Fruit fly (Drosophila melanogaster) whole organism, prepupa: ENCODE measurements around the gene Spn88Ea.

Experiments
- Blimp-1 ChIP-seq: fragments of 200-800 bp; sonication (Bioruptor generic); optimal IDR thresholded peaks from 3 replicates; lab custom pipeline; 2017; ENCODE audit warnings: missing biosample characterization, missing genetic modification characterization, mild to moderate bottlenecking, moderate library complexity, missing genetic modification reagents
- CG10631 ChIP-seq: fragments of 200-800 bp; sonication (Bioruptor generic); optimal IDR thresholded peaks from 2 replicates; lab custom pipeline; 2016; ENCODE audit warnings: missing biosample characterization, missing genetic modification characterization
- CG11294 ChIP-seq: fragments of 200-800 bp; sonication (Bioruptor generic); IDR thresholded peaks from 2 replicates; pipeline ENCODE4 v1.3.6; 2022; ENCODE audit warnings: missing biosample characterization, missing genetic modification characterization
- CG15336 ChIP-seq: fragments of 200-800 bp; sonication (Bioruptor generic); IDR thresholded peaks from 2 replicates; pipeline ENCODE4 v1.3.6; 2022; ENCODE audit warnings: missing biosample characterization, missing genetic modification characterization
- CG1621 ChIP-seq: fragments of 200-800 bp; sonication (Bioruptor generic); optimal IDR thresholded peaks from 3 replicates; lab custom pipeline; 2018; ENCODE audit warnings: missing biosample characterization, mild to moderate bottlenecking, missing genetic modification characterization
- CG16779 ChIP-seq: fragments of 200-800 bp; sonication (Bioruptor generic); optimal IDR thresholded peaks from 3 replicates; lab custom pipeline; 2017; ENCODE audit warnings: missing biosample characterization, mild to moderate bottlenecking, missing genetic modification characterization
- CG3032 ChIP-seq: fragments of 200-800 bp; optimal IDR thresholded peaks from 2 replicates; lab custom pipeline; 2019; ENCODE audit warnings: missing biosample characterization, mild to moderate bottlenecking, missing genetic modification characterization, moderate library complexity
- CG31627 ChIP-seq: fragments of 200-800 bp; sonication (Bioruptor generic); optimal IDR thresholded peaks from 3 replicates; lab custom pipeline; 2016; ENCODE audit warnings: missing biosample characterization, missing genetic modification characterization
- CG34406 ChIP-seq: fragments of 200-800 bp; sonication (Bioruptor generic); optimal IDR thresholded peaks from 3 replicates; lab custom pipeline; 2016; ENCODE audit warnings: missing biosample characterization, missing genetic modification characterization
- CG6163 ChIP-seq: fragments of 200-800 bp; sonication (Bioruptor generic); IDR thresholded peaks from 3 replicates; pipeline ENCODE4 v1.3.6; 2022; ENCODE audit warnings: missing biosample characterization, missing genetic modification characterization
- CG6276 ChIP-seq: fragments of 200-800 bp; sonication (Bioruptor generic); optimal IDR thresholded peaks from 2 replicates; lab custom pipeline; 2017; ENCODE audit warnings: missing biosample characterization, mild to moderate bottlenecking, missing genetic modification characterization
- CG6808 ChIP-seq: fragments of 200-800 bp; sonication (Bioruptor generic); optimal IDR thresholded peaks from 3 replicates; lab custom pipeline; 2017; ENCODE audit warnings: missing biosample characterization, missing genetic modification characterization, mild to moderate bottlenecking, moderate library complexity, missing genetic modification reagents
- CG6854 ChIP-seq: fragments of 200-800 bp; sonication (Bioruptor generic); optimal IDR thresholded peaks from 2 replicates; lab custom pipeline; 2017; ENCODE audit warnings: missing biosample characterization, mild to moderate bottlenecking, missing genetic modification characterization
- CG7368 ChIP-seq: fragments of 200-800 bp; sonication (Bioruptor generic); optimal IDR thresholded peaks from 3 replicates; lab custom pipeline; 2016; ENCODE audit warnings: missing biosample characterization, missing genetic modification characterization
- CG8119 ChIP-seq: fragments of 200-800 bp; sonication (Bioruptor generic); IDR thresholded peaks from 3 replicates; pipeline ENCODE4 v1.3.6; 2022; ENCODE audit warnings: missing biosample characterization, missing genetic modification characterization
- CG8319 ChIP-seq: fragments of 200-800 bp; sonication (Bioruptor generic); optimal IDR thresholded peaks from 3 replicates; lab custom pipeline; 2016; ENCODE audit warnings: missing biosample characterization, missing genetic modification characterization
- Ets96B ChIP-seq: fragments of 200-800 bp; optimal IDR thresholded peaks from 2 replicates; lab custom pipeline; 2019; ENCODE audit warnings: missing biosample characterization, mild to moderate bottlenecking, missing genetic modification characterization, moderate library complexity
- Hr38 ChIP-seq: sonication (Bioruptor generic); optimal IDR thresholded peaks from 2 replicates; lab custom pipeline; 2016; ENCODE audit warnings: missing biosample characterization, missing genetic modification characterization
- Hr4 ChIP-seq: fragments of 200-800 bp; sonication (Bioruptor generic); optimal IDR thresholded peaks from 3 replicates; lab custom pipeline; 2016; ENCODE audit warnings: missing biosample characterization, missing genetic modification characterization
- Lpt ChIP-seq: fragments of 200-800 bp; sonication (Bioruptor generic); optimal IDR thresholded peaks from 3 replicates; lab custom pipeline; 2016; ENCODE audit warnings: missing biosample characterization, missing genetic modification characterization
- Met ChIP-seq: fragments of 200-800 bp; sonication (Bioruptor generic); optimal IDR thresholded peaks from 3 replicates; lab custom pipeline; 2016; ENCODE audit warnings: missing biosample characterization, missing genetic modification characterization
- Smox ChIP-seq: fragments of 200-800 bp; sonication (Bioruptor generic); optimal IDR thresholded peaks from 3 replicates; lab custom pipeline; 2016; ENCODE audit warnings: missing biosample characterization, missing genetic modification characterization
- Sox14 ChIP-seq: fragments of 200-800 bp; sonication (Bioruptor generic); optimal IDR thresholded peaks from 3 replicates; lab custom pipeline; 2016; ENCODE audit warnings: missing biosample characterization, missing genetic modification characterization
- Sox15 ChIP-seq: fragments of 200-800 bp; sonication (Bioruptor generic); optimal IDR thresholded peaks from 3 replicates; lab custom pipeline; 2016; ENCODE audit warnings: missing biosample characterization, missing genetic modification characterization
- achi ChIP-seq: fragments of 200-800 bp; sonication (Bioruptor generic); optimal IDR thresholded peaks from 3 replicates; lab custom pipeline; 2016; ENCODE audit warnings: missing biosample characterization, missing genetic modification characterization
- acj6 ChIP-seq: fragments of 200-800 bp; sonication (Bioruptor generic); optimal IDR thresholded peaks from 3 replicates; lab custom pipeline; 2016; ENCODE audit warnings: missing biosample characterization, missing genetic modification characterization
- dac ChIP-seq: fragments of 200-800 bp; sonication (Bioruptor generic); optimal IDR thresholded peaks from 2 replicates; lab custom pipeline; 2017; ENCODE audit warnings: missing biosample characterization, mild to moderate bottlenecking, missing genetic modification characterization
- eg ChIP-seq: fragments of 200-800 bp; sonication (Bioruptor generic); IDR thresholded peaks from 3 replicates; pipeline ENCODE4 v1.3.6; 2022; ENCODE audit warnings: missing biosample characterization, missing genetic modification characterization
- esn ChIP-seq: fragments of 200-800 bp; sonication (Bioruptor generic); optimal IDR thresholded peaks from 2 replicates; lab custom pipeline; 2016; ENCODE audit warnings: missing biosample characterization, mild to moderate bottlenecking, missing genetic modification characterization, moderate library complexity
- fd85E ChIP-seq: fragments of 200-800 bp; sonication (Bioruptor generic); optimal IDR thresholded peaks from 3 replicates; lab custom pipeline; 2016; ENCODE audit warnings: missing biosample characterization, missing genetic modification characterization
- lz ChIP-seq: fragments of 200-800 bp; sonication (Bioruptor generic); optimal IDR thresholded peaks from 3 replicates; lab custom pipeline; 2016; ENCODE audit warnings: missing biosample characterization, missing genetic modification characterization
- net ChIP-seq: fragments of 200-800 bp; sonication (Bioruptor generic); optimal IDR thresholded peaks from 3 replicates; lab custom pipeline; 2016; ENCODE audit warnings: missing biosample characterization, missing genetic modification characterization
- pdm3 ChIP-seq: fragments of 200-800 bp; sonication (Bioruptor generic); optimal IDR thresholded peaks from 3 replicates; lab custom pipeline; 2016; ENCODE audit warnings: missing biosample characterization, missing genetic modification characterization
- salr ChIP-seq, 2 experiments: fragments of 200-800 bp; sonication (Bioruptor generic); optimal IDR thresholded peaks; 3 replicates each; lab custom pipeline; 2016 to 2018; ENCODE audit warnings: missing biosample characterization in 2 of 2, missing genetic modification characterization in 2 of 2, mild to moderate bottlenecking in 1 of 2
- spab ChIP-seq: fragments of 200-800 bp; sonication (Bioruptor generic); optimal IDR thresholded peaks from 2 replicates; lab custom pipeline; 2017; ENCODE audit warnings: missing biosample characterization, mild to moderate bottlenecking, missing genetic modification characterization, missing genetic modification reagents
- ss ChIP-seq, 2 experiments: fragments of 200-800 bp; sonication (Bioruptor generic); optimal IDR thresholded peaks; 2 replicates in 1 of 2; 3 replicates in 1 of 2; lab custom pipeline; 2017 to 2018; ENCODE audit warnings: mild to moderate bottlenecking in 2 of 2, missing biosample characterization in 2 of 2, missing genetic modification characterization in 2 of 2, moderate library complexity in 1 of 2
- topi ChIP-seq: fragments of 200-800 bp; sonication (Bioruptor generic); optimal IDR thresholded peaks from 3 replicates; lab custom pipeline; 2016; ENCODE audit warnings: missing biosample characterization, missing genetic modification characterization
- vri ChIP-seq: fragments of 200-800 bp; sonication (Bioruptor generic); optimal IDR thresholded peaks from 3 replicates; lab custom pipeline; 2016; ENCODE audit warnings: missing biosample characterization, mild to moderate bottlenecking, missing genetic modification characterization

Gene Spn88Ea

DNA sequence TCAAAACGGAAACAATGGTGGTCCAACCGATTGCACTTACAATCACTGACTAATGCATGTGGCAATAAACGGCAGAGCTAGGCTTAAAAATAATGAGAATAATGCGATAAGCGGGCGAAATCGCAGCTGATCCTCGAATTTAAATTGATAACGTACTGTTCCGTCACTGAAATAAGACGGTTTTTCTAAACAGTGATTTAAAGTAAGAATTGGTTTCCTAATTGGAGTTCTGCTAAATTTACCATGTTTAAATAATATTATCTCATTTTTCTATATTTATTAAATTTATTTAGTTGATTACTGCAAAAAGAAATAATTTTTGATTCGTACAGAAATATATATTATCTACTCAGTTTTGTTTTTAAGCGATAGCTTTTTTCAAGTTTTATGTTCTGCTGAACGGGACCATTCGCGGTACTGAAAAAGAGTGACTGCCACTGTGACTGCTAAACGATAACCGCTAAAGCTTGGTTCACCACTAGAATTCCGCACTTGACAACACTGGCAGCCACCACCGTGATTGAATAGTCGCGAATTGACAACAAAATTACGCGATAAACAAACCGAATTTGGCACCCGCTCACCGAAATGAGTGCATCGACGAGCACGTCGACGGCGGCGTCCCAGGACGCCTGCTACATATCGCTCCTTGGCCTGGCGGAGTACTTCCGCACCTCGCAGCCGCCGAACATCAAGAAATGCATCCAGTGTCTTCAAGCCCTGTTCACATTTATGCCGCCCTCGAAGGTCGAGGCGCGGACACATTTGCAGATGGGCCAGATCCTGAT, 2.7 kb upstream of the Spn88Ea start, which contains the start of the genes Spn88Eb and Mau2 (continued):
- TF ChIP-seq CG8119 (GFP tag; lab: Robert Waterston, UW) = no peak
- TF ChIP-seq Sox14 = peak; percentile 49
- no peak for TF ChIP-seq fd85E (GFP tag; lab: Kevin White, UChicago)
- no peak for TF ChIP-seq achi (GFP tag; lab: Kevin White, UChicago)
- TF ChIP-seq net (GFP tag; lab: Kevin White, UChicago) = no peak
- peak; percentile 18; the same call in 1 of the 3 replicates for TF ChIP-seq CG6163 (GFP tag; lab: Robert Waterston, UW)
- peak; percentile 70 for TF ChIP-seq eg (GFP tag; lab: Robert Waterston, UW)
- TF ChIP-seq CG6276 (GFP tag; lab: Kevin White, UChicago) = no peak
- TF ChIP-seq topi = no peak
- TF ChIP-seq spab = no peak
- TF ChIP-seq CG7368 (GFP tag; lab: Kevin White, UChicago) = no peak
- peak; percentile 63 for TF ChIP-seq CG31627
- no peak for TF ChIP-seq Lpt (GFP tag; lab: Kevin White, UChicago)
- peak; percentile 62 for TF ChIP-seq CG3032 (tag; lab: Kevin White, UChicago)
- no peak for TF ChIP-seq Met (GFP tag; lab: Kevin White, UChicago)
- TF ChIP-seq Sox15 (GFP tag; lab: Kevin White, UChicago) = no peak
- no peak for TF ChIP-seq acj6
- peak; percentile 58 for TF ChIP-seq lz (GFP tag; lab: Kevin White, UChicago)
- no peak for TF ChIP-seq CG6854 (GFP tag; lab: Kevin White, UChicago)
- TF ChIP-seq salr (GFP tag; optimal IDR thresholded peaks at IDR 0.05; lab: Kevin White, UChicago) = no peak
- TF ChIP-seq CG6808 (GFP tag; lab: Kevin White, UChicago) = no peak
- TF ChIP-seq CG8319 (GFP tag; lab: Kevin White, UChicago) = no peak
- TF ChIP-seq Ets96B (tag; lab: Kevin White, UChicago) = no peak
- TF ChIP-seq CG1621 (tag; lab: Kevin White, UChicago) = no peak
- peak; percentile 52 for TF ChIP-seq esn (GFP tag; lab: Kevin White, UChicago)
- no peak for TF ChIP-seq Hr4 (GFP tag; lab: Kevin White, UChicago)
- no peak for TF ChIP-seq Smox (GFP tag; lab: Kevin White, UChicago)

dm6 chr3R:15205223-15205622, 1.0 kb downstream of the Spn88Ea start:
- TF ChIP-seq CG11294 (GFP tag; lab: Robert Waterston, UW) = no peak
- TF ChIP-seq CG6854 (GFP tag; lab: Kevin White, UChicago) = peak; percentile 42
- no peak for TF ChIP-seq CG6163 (GFP tag; lab: Robert Waterston, UW)
- 0 out of 3 replicates have a peak, but pooled peaks have one; percentile 44 for TF ChIP-seq eg (GFP tag; lab: Robert Waterston, UW)
- TF ChIP-seq Blimp-1 (GFP tag; lab: Kevin White, UChicago) = peak; percentile 77
- TF ChIP-seq vri (GFP tag; lab: Kevin White, UChicago) = peak; percentile 32
- TF ChIP-seq Met (GFP tag; lab: Kevin White, UChicago) = no peak
- no peak for TF ChIP-seq Hr38 (GFP tag; lab: Kevin White, UChicago)
- no peak for TF ChIP-seq Ets96B (tag; lab: Kevin White, UChicago)
- TF ChIP-seq dac (GFP tag; lab: Kevin White, UChicago) = no peak
- no peak for TF ChIP-seq CG34406
- TF ChIP-seq CG10631 = no peak
- no peak; the same call in 1 of the 2 replicates for TF ChIP-seq CG15336
- no peak for TF ChIP-seq acj6
- TF ChIP-seq CG16779 (tag; lab: Kevin White, UChicago) = no peak
- TF ChIP-seq pdm3 = no peak
- TF ChIP-seq Sox15 (GFP tag; lab: Kevin White, UChicago) = no peak
- TF ChIP-seq ss (GFP tag; optimal IDR thresholded peaks at IDR 0.05; lab: Kevin White, UChicago) = peak in 1 of 2 experiments; percentile 65
- TF ChIP-seq Lpt (GFP tag; lab: Kevin White, UChicago) = no peak
- no peak for TF ChIP-seq CG6276 (GFP tag; lab: Kevin White, UChicago)
- no peak for TF ChIP-seq topi
